Worm (Caenorhabditis elegans): Measurements from ENCODE around the gene C02H6.1.

DNA sequence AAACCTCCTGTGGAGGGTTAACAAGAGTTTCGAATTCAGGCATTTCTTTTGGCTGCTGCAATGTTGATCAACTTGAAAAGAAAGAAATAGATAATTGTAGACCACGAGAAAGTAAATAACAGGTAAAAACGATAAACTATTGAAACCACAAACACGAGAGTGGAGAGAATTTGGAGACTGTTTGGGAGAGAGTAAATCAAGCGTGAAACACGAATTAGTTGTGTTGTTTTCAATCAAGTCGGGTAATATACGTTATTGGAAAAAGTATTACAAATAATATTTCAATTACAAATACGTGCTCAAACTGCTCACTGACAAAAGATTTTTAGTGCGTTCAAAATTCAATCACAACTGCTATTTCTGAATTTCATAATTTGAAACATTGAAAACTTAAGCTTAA lies 8.7 kb downstream of the C02H6.1 start, which contains the start of gene C03G6.17:
- no peak for TF ChIP-seq flt-1 (GFP tag; IDR thresholded peaks at IDR 0.05)
- TF ChIP-seq ref-1 (GFP tag; conservative IDR thresholded peaks at IDR 0.05): no peak
- no peak for TF ChIP-seq cog-1 (tag; optimal IDR thresholded peaks at IDR 0.05)
- no peak for TF ChIP-seq klf-2 (GFP tag; conservative IDR thresholded peaks at IDR 0.05)
- no peak for TF ChIP-seq ztf-23 (GFP tag; IDR thresholded peaks at IDR 0.05)
- no peak for TF ChIP-seq tab-1 (GFP tag; IDR thresholded peaks at IDR 0.05)

All from whole organism, midembryonic.